Fruit fly (Drosophila melanogaster): ENCODE data around the gene CG34448.

The CG34448 gene

DNA sequence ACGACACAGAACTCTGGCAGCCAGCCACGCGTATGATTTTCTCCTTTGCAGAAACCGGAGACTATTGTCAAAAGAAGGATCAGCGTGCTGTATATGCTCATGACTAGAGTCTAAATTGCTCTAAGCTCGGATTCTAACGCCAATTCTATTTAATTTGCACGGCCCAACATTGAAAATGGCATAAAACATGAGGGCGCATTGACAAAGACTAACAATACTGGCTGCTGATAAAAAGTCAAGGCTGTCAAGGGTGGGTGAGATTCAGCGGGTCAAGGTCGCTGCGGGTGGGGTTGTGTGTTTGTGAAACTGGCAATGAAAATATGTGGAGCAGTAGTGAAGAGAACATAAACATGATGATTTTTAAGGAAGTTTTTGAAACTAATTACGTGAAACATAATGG lies at the start of gene CG34448:
Gene CG34448, minus strand, starts transcription at position 101 of the 400 bp plus-strand sequence.
- TF ChIP-seq noc (tag; optimal IDR thresholded peaks at IDR 0.05) = no peak

DNA sequence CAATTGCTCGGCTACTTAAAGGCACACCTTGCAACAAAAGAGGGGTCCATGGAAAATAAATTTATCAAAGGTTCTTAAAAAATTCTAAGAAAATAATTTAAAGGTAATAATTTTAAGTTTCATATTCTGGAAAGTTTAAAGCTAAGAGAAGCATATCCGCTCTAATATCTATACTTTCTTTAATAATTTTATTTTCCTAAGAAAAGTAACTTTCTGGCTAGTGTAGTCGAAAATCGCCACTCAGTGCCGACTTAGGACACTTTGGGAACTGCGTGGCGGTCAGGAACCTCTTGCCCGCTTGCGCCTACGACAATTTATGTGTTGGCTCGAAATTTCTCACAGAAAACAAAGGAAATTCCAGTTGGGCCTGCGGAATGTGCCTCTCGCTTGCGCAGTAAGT lies 48.6 kb upstream of the CG34448 start:
- TF ChIP-seq noc (tag; optimal IDR thresholded peaks at IDR 0.05) = no peak

DNA sequence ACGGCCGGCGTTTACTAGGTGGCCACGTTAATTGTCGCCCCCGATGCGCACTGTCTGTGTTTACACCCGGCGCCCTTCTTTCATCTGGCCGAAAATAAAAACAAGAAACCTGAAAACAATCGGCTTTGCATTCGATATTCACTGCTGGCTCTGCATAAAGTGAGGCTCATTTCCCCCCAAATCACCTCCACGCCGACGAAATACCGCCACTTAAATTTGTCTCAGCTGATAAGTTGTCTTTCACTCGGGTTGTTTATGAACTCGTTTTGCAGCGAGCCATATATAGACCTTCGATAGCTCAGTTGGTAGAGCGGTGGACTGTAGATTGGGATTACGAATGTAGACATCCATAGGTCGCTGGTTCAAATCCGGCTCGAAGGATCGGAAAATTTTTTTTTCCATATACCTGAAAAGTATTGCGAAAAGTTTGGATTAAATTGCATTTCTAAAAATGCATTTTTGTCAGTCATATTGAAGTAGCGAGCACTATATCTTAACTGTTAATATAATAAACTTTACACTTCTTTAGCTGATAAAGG lies 44.6 kb upstream of the CG34448 start:
- TF ChIP-seq noc (tag; optimal IDR thresholded peaks at IDR 0.05) = no peak

DNA sequence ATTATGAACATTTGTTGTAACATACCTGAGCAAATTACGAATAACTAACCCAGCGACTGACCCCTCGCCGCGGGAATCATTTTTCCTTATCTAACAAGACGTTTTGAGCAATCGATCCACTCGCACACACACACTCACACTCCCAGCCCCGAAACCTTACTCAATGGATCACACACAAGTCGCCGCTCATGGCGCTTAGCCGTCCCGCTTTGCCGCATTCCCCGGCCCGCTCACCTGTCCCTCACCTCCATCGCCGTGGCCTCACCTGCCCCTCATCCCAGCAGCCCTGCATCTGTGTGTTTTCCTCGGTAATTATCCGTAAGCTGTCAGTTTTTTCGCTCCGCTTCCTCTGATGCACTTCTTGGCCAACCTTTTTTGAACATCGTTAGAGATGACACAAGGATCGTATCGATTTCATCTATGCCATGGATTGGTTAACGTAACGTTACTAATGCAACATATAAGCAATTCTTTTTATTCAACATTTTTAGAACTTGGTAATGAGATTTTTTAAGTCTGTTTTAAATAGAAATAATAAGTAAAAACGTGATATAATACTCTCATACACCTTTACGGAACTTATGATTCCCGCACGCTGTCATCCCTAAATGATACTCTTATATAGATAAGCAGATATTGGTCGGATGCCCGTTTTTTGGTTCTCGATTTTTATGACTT lies 43.7 kb upstream of the CG34448 start:
- no peak for TF ChIP-seq noc (tag; optimal IDR thresholded peaks at IDR 0.05)

DNA sequence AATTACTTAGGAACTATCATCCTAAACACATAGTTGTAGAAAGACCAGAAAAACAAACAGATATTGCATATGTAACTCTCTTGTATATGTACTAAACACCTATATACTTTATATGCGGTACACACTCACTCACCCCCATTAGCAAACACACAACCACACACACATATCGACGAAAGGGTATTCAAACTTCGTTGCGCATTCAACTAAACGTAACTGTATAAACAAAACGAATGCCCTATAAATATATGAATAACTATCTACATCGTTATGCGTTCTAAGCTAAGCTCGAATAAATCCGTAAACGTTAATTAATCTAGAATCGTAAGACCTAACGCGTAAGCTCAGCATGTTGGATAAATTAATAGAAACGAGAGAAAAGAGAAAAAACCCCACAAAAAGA lies 41.5 kb upstream of the CG34448 start:
- no peak for TF ChIP-seq noc (tag; optimal IDR thresholded peaks at IDR 0.05)

DNA sequence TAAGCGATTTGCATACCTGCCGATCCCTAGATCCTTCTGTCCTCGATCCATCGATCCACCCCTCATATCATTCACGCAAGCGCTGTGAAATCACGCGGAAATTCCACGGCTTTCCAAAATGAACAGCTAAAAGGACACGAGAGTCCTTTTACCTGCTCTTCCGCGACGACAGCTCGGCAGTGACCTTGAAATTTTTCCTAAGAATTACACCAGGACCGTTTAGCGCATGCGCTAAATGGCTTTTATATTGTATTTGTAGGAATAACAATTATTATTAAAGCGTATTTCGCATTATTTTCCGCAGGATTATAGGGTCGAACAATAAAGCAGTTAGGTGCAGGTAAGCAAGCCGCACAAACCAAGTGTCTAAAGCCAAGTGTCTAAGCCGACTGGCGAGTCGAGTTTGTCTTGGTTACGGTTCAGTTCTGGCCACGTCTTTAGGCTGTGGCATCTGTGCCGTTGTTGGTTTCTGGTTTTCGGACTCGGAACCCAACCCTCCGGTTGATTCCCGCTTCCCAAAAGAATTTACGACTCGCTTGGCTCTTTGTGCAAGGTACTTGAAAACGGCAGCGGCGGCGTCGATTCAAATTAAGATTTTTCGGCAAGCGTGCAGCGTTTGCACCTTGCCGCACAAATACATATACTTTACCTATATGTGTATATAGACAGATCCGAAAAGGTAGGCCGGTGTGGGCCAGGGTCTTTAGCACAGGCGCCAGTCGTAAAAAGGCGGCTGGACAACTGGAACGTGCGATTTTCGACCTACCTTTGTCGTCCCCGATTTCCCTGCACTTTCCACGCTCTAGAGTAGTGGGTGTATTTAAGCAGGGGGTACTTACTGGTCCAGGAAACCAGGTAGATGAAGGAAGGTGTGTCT lies 39.0 kb upstream of the CG34448 start:
- no peak for TF ChIP-seq noc (tag; optimal IDR thresholded peaks at IDR 0.05)

DNA sequence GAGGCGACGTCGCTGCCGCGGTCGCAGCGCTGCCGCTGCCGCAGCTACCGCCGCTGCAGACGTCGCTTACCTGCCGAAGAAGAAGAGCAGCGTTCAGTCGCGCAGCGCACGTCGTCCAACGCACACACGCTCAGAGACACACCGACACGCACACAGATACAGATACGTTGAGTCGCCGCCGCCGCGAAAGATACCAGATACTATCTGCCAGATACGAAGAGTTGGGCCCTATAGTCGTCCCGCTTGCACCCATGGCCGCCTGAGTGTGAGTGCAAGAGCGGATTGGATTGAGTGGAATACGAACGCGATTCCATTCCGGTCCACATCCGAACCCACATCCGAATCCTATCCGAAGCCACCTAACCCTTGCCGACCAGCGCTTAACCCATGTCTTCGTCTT lies 36.9 kb upstream of the CG34448 start:
- TF ChIP-seq noc (tag; optimal IDR thresholded peaks at IDR 0.05) = no peak

DNA sequence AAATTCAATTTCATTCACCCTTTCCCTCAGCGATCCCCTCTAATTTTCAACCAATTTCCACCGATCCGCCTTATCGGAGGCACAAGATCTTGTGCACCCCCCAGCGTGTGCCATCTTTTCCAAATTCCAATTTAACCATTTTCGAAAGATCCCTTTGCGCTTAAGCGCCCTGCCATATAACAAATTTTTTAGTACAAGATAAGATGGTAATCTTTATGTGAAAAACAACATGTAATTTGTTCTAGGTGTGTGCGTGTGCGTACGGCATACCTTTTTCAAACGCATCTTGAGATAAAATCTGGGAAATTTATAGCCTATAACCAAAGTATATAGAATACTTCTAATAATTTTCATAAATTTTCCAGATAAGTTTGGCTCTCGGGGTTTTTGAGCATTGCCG lies 36.1 kb upstream of the CG34448 start:
- no peak for TF ChIP-seq noc (tag; optimal IDR thresholded peaks at IDR 0.05)

DNA sequence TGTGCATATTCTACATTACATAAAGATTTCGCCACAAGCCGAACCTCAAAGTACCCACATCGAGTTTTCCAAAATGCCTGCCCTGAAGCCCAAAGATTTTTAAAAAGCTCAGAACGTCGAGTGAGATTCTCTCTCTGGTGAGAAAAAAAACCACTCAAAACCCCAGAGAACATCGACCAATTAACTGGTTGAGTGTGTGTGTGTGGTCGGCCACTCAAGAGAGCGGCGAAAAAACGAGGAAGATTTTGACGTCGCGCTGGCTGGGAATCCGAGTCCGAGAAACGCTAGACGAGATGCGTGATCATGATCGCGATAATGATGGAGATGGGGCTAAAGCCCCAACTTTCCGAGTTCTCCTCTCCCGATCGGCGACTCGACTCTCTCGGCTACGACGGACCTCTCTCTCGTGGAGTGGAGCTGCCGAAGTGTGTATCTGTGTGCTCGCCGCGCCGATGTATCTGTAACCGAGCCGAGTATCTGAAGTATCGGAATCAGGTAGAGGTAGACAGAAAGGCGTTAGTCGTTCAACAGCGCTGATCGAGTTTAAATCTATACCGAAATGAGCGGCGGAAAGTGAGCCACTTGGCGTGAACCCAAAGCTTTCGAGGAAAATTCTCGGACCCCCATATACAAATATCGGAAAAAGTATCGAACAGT lies 33.1 kb upstream of the CG34448 start:
- TF ChIP-seq noc (tag; optimal IDR thresholded peaks at IDR 0.05) = no peak

DNA sequence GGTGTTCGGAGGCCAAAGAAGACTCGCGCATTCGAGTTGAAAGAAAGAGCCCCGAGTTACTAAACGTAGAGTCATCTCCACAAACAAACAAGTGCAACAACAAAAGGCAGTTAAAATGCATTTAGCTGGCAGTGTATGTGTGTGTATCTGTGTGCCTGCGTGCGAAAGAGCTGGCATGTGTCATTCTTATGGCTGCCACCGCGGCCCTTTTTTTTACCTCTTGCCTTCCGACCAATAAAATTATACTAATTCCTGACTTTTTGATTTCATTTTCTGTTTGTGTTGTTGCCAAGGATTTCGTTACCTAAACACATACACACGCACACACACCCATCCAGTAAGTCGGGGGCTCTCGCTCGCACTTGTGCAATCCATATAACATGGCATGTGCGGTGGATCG lies 31.9 kb upstream of the CG34448 start:
- TF ChIP-seq noc (tag; optimal IDR thresholded peaks at IDR 0.05) = no peak

DNA sequence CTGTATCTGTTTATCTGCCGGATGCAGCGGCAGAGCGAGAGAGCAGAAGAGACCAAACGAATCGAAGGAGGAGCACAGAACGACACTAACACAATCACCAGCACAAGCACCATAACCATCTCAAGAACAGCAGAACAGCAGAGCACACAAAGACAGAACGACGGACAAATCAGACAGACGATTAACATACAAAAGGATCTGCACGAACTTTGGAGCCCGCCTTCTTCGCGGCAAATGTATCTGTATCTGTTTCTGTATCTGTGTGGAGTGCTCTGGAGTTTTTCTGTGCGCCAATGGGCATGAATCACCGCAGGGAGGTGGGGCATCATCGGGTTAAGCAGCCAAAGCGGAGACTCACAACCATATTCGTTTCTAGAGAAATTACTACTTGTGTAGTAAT lies 30.7 kb upstream of the CG34448 start:
- TF ChIP-seq noc (tag; optimal IDR thresholded peaks at IDR 0.05) = no peak

DNA sequence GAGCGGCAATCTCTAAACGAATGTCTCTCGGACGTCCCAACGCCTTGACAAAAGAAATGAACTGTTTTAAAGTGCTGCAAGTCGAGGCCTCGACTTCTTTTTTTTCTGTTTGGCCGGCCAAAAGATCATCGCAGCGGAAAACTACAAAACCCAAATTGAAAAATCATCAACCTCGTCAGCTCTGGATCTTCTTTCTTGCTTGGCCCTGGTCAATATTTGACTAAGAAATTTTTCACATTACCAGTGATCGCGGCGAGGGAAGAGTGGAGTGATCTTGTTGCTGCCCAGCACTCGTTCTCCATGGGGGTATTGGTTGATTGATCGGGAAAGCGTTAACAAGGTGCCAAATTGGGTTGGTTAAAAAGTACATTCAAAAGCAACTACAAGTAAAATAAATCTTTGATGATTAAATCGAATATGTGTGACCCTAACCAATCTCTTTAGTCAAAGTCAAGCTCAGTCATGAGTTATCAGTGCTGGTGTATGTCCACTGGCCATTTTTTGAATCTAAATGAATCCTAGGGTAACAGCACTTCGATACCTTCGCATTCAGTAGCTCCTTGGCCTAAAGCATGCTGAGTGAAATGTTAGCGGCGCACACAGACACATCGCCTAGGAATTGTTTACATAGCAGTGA lies 21.0 kb upstream of the CG34448 start:
- TF ChIP-seq noc (tag; optimal IDR thresholded peaks at IDR 0.05) = no peak

DNA sequence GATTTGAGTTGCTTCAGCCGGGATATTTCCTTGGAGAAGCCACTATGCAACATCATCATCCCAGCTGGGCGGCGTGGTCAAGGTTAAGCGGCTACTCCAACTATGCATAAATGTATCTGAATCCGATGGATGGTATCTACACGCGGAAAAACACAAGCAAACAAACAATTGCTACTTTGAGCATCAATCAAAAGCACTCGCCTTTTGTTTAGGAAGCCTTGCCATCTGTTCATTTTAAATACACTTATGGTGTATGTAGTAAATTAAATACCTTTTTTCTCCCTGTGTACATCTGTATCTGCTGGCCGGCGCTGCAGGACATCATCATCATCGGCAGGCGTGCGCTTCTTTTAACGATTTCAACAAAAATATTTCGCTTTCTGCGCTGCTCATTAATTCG lies 18.5 kb upstream of the CG34448 start:
- TF ChIP-seq noc (tag; optimal IDR thresholded peaks at IDR 0.05) = no peak

DNA sequence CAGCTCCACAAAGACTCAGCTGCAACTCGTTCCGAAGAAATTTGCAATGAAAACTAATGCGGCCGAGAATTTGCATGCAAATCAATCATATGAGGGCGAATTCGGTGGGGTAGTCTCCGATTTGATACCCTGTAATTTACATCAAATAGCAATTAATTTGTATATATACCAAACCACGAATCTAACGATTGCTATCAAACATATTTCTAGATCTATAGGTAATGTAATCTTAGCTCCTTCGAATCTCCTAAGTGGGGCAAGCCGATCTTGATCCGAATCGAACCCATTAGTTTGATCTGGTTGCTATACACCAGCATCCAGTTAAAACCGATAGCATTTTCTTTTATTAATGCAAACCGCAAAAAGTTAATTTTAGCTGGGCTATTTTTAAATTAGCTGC lies 16.5 kb upstream of the CG34448 start:
- no peak for TF ChIP-seq noc (tag; optimal IDR thresholded peaks at IDR 0.05)

DNA sequence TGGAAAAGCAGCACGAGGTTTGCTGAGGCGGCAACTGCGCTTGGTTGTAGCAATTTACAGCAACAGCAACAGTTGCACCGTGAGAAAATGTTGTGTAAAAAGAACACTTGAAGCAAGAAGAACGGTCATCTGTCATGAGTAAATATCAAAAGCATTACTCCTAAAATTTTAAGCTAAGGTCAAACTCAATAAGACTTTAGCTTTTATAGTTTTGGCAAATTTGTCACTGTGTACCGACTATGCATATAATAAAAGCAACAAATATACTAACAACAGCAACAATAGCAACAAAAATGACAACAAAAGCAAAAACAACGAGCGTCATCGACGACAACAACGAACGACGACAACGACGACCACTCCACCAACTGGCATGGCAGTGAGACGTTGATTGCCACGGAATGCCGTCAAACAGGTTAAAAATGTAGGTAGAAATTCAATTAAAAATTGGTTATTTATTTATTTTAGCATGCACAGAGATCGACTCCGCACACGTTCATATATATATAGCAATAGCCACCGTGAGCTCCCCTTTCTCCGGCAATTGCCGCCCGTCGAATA lies 15.8 kb upstream of the CG34448 start:
- no peak for TF ChIP-seq noc (tag; optimal IDR thresholded peaks at IDR 0.05)
